Fruit fly (Drosophila melanogaster) whole organism, wandering third instar larva: Measurements from ENCODE around the gene CG45079.

Experiments used
- Abd-B ChIP-seq: fragments of >200 bp; optimal IDR thresholded peaks from 2 replicates; lab custom pipeline; 2017; ENCODE audit warnings: missing biosample characterization, missing genetic modification characterization
- CG32264 ChIP-seq: fragments of 200-800 bp; sonication (Bioruptor generic); optimal IDR thresholded peaks from 2 replicates; lab custom pipeline; 2016; ENCODE audit warnings: missing biosample characterization, missing genetic modification characterization
- CG9705 ChIP-seq: fragments of 200-800 bp; sonication (Bioruptor generic); optimal IDR thresholded peaks from 2 replicates; lab custom pipeline; 2018; ENCODE audit warnings: missing biosample characterization, mild to moderate bottlenecking, missing genetic modification characterization
- CrebA ChIP-seq: fragments of 200-800 bp; sonication (Bioruptor generic); optimal IDR thresholded peaks from 2 replicates; lab custom pipeline; 2016; ENCODE audit warnings: missing biosample characterization, mild to moderate bottlenecking, missing genetic modification characterization, borderline replicate concordance
- Dfd ChIP-seq: fragments of >200 bp; optimal IDR thresholded peaks from 2 replicates; lab custom pipeline; 2017; ENCODE audit warnings: missing biosample characterization, missing genetic modification characterization
- Dif ChIP-seq: fragments of 200-275, 200-300 bp; sonication (Bioruptor generic); optimal IDR thresholded peaks from 2 replicates; lab custom pipeline; 2018; ENCODE audit warnings: missing biosample characterization, missing genetic modification characterization; ENCODE audit not compliant: partially characterized antibody
- GATAd ChIP-seq: sonication (Bioruptor generic); optimal IDR thresholded peaks from 2 replicates; lab custom pipeline; 2016; ENCODE audit warnings: missing biosample characterization, missing genetic modification characterization
- HLH106 ChIP-seq: fragments of 200-800 bp; optimal IDR thresholded peaks from 3 replicates; lab custom pipeline; 2019; ENCODE audit warnings: missing biosample characterization, mild to moderate bottlenecking, missing genetic modification characterization, moderate library complexity
- Hnf4 ChIP-seq: fragments of 200-800 bp; sonication (Bioruptor generic); optimal IDR thresholded peaks from 2 replicates; lab custom pipeline; 2016; ENCODE audit warnings: missing biosample characterization, mild to moderate bottlenecking, missing genetic modification characterization
- Hr78 ChIP-seq: fragments of >200 bp; optimal IDR thresholded peaks from 2 replicates; lab custom pipeline; 2017; ENCODE audit warnings: missing biosample characterization, missing genetic modification characterization
- Hr83 ChIP-seq: fragments of 200-300 bp; sonication (Bioruptor generic); optimal IDR thresholded peaks from 2 replicates; lab custom pipeline; 2016; ENCODE audit warnings: missing biosample characterization, mild to moderate bottlenecking, missing genetic modification characterization, moderate library complexity; ENCODE audit not compliant: poor library complexity, severe bottlenecking
- Jra ChIP-seq: sonication (Bioruptor generic); optimal IDR thresholded peaks from 2 replicates; lab custom pipeline; 2016; ENCODE audit warnings: missing biosample characterization, missing genetic modification characterization
- Mio ChIP-seq: sonication (Bioruptor generic); optimal IDR thresholded peaks from 2 replicates; lab custom pipeline; 2016; ENCODE audit warnings: missing biosample characterization, missing genetic modification characterization
- Myc ChIP-seq: fragments of >200 bp; optimal IDR thresholded peaks from 2 replicates; lab custom pipeline; 2017
- N ChIP-seq: fragments of >200 bp; optimal IDR thresholded peaks from 2 replicates; lab custom pipeline; 2018; ENCODE audit warnings: missing biosample characterization, missing external identifiers, missing genetic modification characterization
- OdsH ChIP-seq: fragments of 200-800 bp; sonication (Bioruptor generic); optimal IDR thresholded peaks from 2 replicates; lab custom pipeline; 2016; ENCODE audit warnings: missing biosample characterization, mild to moderate bottlenecking, missing genetic modification characterization
- Rel ChIP-seq, 2 experiments: fragments of 200-800 bp; sonication (Bioruptor generic) in 1 of 2; optimal IDR thresholded peaks; 2 replicates in 1 of 2; 3 replicates in 1 of 2; lab custom pipeline; 2016 to 2019; ENCODE audit warnings: mild to moderate bottlenecking in 2 of 2, missing biosample characterization in 2 of 2, missing genetic modification characterization in 2 of 2, moderate library complexity in 1 of 2
- Sp1 ChIP-seq: fragments of 200-800 bp; sonication (Bioruptor generic); optimal IDR thresholded peaks from 3 replicates; lab custom pipeline; 2019; ENCODE audit warnings: missing biosample characterization, mild to moderate bottlenecking, missing genetic modification characterization, moderate library complexity
- Vsx2 ChIP-seq: fragments of 200-300, 225-300 bp; sonication (Bioruptor generic); optimal IDR thresholded peaks from 2 replicates; lab custom pipeline; 2018; ENCODE audit warnings: missing biosample characterization, missing genetic modification characterization; ENCODE audit not compliant: partially characterized antibody
- br ChIP-seq: fragments of 200-800 bp; sonication (Bioruptor generic); optimal IDR thresholded peaks from 2 replicates; lab custom pipeline; 2016; ENCODE audit warnings: missing biosample characterization, missing genetic modification characterization
- brk ChIP-seq: fragments of 200-800 bp; sonication (Bioruptor generic); optimal IDR thresholded peaks from 2 replicates; lab custom pipeline; 2016; ENCODE audit warnings: missing biosample characterization, mild to moderate bottlenecking, missing genetic modification characterization
- dl ChIP-seq, 2 experiments: fragments of 175-275, 200-275 bp in 1 of 2; fragments of 200-275 bp in 1 of 2; sonication (Bioruptor generic); optimal IDR thresholded peaks; lab custom pipeline; 2018; ENCODE audit warnings: mild to moderate bottlenecking in 2 of 2, missing biosample characterization in 2 of 2, missing genetic modification characterization in 2 of 2, moderate library complexity in 2 of 2; ENCODE audit not compliant: partially characterized antibody in 2 of 2, insufficient read depth in 1 of 2
- dmrt93B ChIP-seq: fragments of 200-800 bp; sonication (Bioruptor generic); optimal IDR thresholded peaks from 2 replicates; lab custom pipeline; 2018; ENCODE audit warnings: missing biosample characterization, mild to moderate bottlenecking, missing genetic modification characterization
- dsf ChIP-seq: sonication (Bioruptor generic); optimal IDR thresholded peaks from 2 replicates; lab custom pipeline; 2016; ENCODE audit warnings: missing biosample characterization, missing genetic modification characterization, borderline replicate concordance
- ey ChIP-seq: fragments of 200-800 bp; sonication (Bioruptor generic); optimal IDR thresholded peaks from 2 replicates; lab custom pipeline; 2016; ENCODE audit warnings: missing biosample characterization, missing genetic modification characterization
- foxo ChIP-seq, 2 experiments: fragments of 200-800 bp; sonication (Bioruptor generic); optimal IDR thresholded peaks; 2 replicates in 1 of 2; 3 replicates in 1 of 2; lab custom pipeline; 2016 to 2017; ENCODE audit warnings: missing biosample characterization in 2 of 2, missing genetic modification characterization in 2 of 2
- fru ChIP-seq: fragments of 200-800 bp; sonication (Bioruptor generic); optimal IDR thresholded peaks from 3 replicates; lab custom pipeline; 2016; ENCODE audit warnings: missing biosample characterization, mild to moderate bottlenecking, missing genetic modification characterization
- h ChIP-seq: fragments of 200-800 bp; sonication (Bioruptor generic); optimal IDR thresholded peaks from 3 replicates; lab custom pipeline; 2016; ENCODE audit warnings: missing biosample characterization, mild to moderate bottlenecking, missing genetic modification characterization
- jim ChIP-seq: fragments of 175-275, 200-325 bp; sonication (Bioruptor generic); optimal IDR thresholded peaks from 2 replicates; lab custom pipeline; 2016; ENCODE audit warnings: missing biosample characterization, mild to moderate bottlenecking, missing genetic modification characterization
- lola ChIP-seq: fragments of >200 bp; optimal IDR thresholded peaks from 2 replicates; lab custom pipeline; 2017; ENCODE audit warnings: missing biosample characterization, missing genetic modification characterization
- pan ChIP-seq: fragments of >200 bp; optimal IDR thresholded peaks from 2 replicates; lab custom pipeline; 2017
- psq ChIP-seq: fragments of 200-800 bp; sonication (Bioruptor generic); optimal IDR thresholded peaks from 3 replicates; lab custom pipeline; 2017; ENCODE audit warnings: missing biosample characterization, mild to moderate bottlenecking, missing genetic modification characterization, moderate library complexity
- rgr ChIP-seq: fragments of 200-800 bp; sonication (Bioruptor generic); optimal IDR thresholded peaks from 3 replicates; lab custom pipeline; 2016; ENCODE audit warnings: missing biosample characterization, mild to moderate bottlenecking, missing genetic modification characterization
- sage ChIP-seq: fragments of 200-800 bp; sonication (Bioruptor generic); optimal IDR thresholded peaks from 2 replicates; lab custom pipeline; 2016; ENCODE audit warnings: missing biosample characterization, mild to moderate bottlenecking, missing genetic modification characterization
- sv ChIP-seq: fragments of 200-800 bp; sonication (Bioruptor generic); optimal IDR thresholded peaks from 3 replicates; lab custom pipeline; 2016; ENCODE audit warnings: missing biosample characterization, missing genetic modification characterization
- tai ChIP-seq: sonication (Bioruptor generic); optimal IDR thresholded peaks from 2 replicates; lab custom pipeline; 2016; ENCODE audit warnings: missing biosample characterization, missing genetic modification characterization
- usp ChIP-seq: fragments of >200 bp; optimal IDR thresholded peaks from 2 replicates; lab custom pipeline; 2017; ENCODE audit warnings: missing biosample characterization, missing genetic modification characterization
- woc ChIP-seq: sonication (Bioruptor generic); optimal IDR thresholded peaks from 2 replicates; lab custom pipeline; 2016; ENCODE audit warnings: missing biosample characterization, mild to moderate bottlenecking, missing genetic modification characterization

The CG45079 gene

dm6 chr3R:17151376-17152026 lies 27.2 kb downstream of the CG45079 start, which contains the start of gene CG5292:
Gene CG5292, plus strand, starts transcription at chr3R:17151861.
- TF ChIP-seq CG32264 (GFP tag; lab: Kevin White, UChicago) (no peak), tai (GFP tag; lab: Kevin White, UChicago) (no peak), Hr83 (GFP tag; lab: Kevin White, UChicago) (peak; percentile 76), foxo (GFP tag; optimal IDR thresholded peaks at IDR 0.05; lab: Kevin White, UChicago) (peak in 1 of 2 experiments; percentile 72), Hr78 (GFP tag; lab: Kevin White, UChicago) (no peak), OdsH (GFP tag; lab: Kevin White, UChicago) (peak; percentile 54), GATAd (GFP tag; lab: Kevin White, UChicago) (no peak), sv (peak; percentile 67), dl (GFP tag; optimal IDR thresholded peaks at IDR 0.05; lab: Kevin White, UChicago; ENCODE audit: insufficient read depth in 1 of 2, partially characterized antibody in 2 of 2) (no peak), psq (GFP tag; lab: Kevin White, UChicago) (peak; percentile 34), Sp1 (GFP tag; lab: Kevin White, UChicago) (peak; percentile 61), lola (GFP tag; lab: Kevin White, UChicago) (no peak), brk (GFP tag; lab: Kevin White, UChicago) (no peak), fru (GFP tag; lab: Kevin White, UChicago) (peak; percentile 56), jim (GFP tag; lab: Kevin White, UChicago) (no peak), Rel (GFP tag; optimal IDR thresholded peaks at IDR 0.05; lab: Kevin White, UChicago) (no peak), Rel (tag; optimal IDR thresholded peaks at IDR 0.05; lab: Kevin White, UChicago) (peak; percentile 96), Mio (GFP tag; lab: Kevin White, UChicago) (no peak), N (GFP tag; lab: Kevin White, UChicago) (no peak), Dfd (GFP tag; lab: Kevin White, UChicago) (no peak), Vsx2 (GFP tag; lab: Kevin White, UChicago) (no peak), CrebA (GFP tag; lab: Kevin White, UChicago) (no peak), Myc (peak; percentile 34), h (GFP tag; lab: Kevin White, UChicago) (peak; percentile 72), ey (GFP tag; lab: Kevin White, UChicago) (peak; percentile 53), CG9705 (GFP tag; lab: Kevin White, UChicago) (no peak), pan (lab: Kevin White, UChicago) (no peak), usp (no peak), sage (GFP tag; lab: Kevin White, UChicago) (no peak), Abd-B (GFP tag; lab: Kevin White, UChicago) (no peak), br (GFP tag; lab: Kevin White, UChicago) (peak; percentile 55), Jra (GFP tag; lab: Kevin White, UChicago) (peak; percentile 26), Hnf4 (GFP tag; lab: Kevin White, UChicago) (no peak), dmrt93B (no peak), rgr (GFP tag; lab: Kevin White, UChicago) (peak; percentile 79), woc (GFP tag; lab: Kevin White, UChicago) (peak; percentile 50), Dif (GFP tag; lab: Kevin White, UChicago) (no peak), HLH106 (tag; lab: Kevin White, UChicago) (peak; percentile 57), dsf (GFP tag; lab: Kevin White, UChicago) (no peak)
